Fruit fly (Drosophila melanogaster): Measurements from ENCODE around the gene CG42709.

Gene CG42709

DNA sequence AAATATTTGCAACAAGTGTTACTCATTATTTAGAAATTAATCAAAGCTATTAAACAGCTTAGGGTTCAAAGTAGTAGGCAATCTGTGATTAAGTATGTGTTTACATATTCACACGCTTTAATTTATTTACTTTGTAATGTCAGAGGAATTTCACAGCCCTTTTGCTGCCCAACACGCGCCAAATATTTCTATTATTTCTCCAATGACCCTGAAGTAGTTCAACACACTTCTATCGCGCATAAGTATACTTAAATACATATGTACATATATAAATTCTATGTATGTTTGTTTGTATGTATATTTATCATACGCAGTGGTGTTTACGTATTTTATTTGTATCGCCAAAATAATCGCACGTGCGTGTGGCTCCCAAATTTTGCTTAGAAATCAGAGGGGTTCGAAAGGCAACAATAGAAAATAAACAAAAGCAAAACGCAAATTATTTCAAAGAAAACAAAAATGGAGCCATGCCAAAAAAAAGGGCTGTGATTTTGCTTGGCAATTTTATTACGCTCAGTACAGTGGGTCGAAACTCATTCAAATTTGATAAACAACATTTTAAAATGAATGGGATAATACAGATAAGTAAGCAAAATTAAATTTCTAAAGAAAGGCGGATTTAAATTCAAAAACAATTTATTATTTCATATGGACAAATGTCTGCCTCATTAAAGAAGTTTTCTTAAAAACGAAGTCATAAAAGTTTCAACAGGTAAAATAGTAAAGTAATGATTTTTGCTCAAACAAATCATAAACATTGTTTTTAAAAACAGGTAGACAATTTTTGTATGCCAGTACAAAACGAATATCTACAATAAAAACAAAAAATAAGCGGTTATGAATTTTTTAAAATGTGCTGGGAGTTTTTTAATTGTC, 13.4 kb downstream of the CG42709 start (continued):
- no peak for TF ChIP-seq fd64A (GFP tag; optimal IDR thresholded peaks at IDR 0.05)
- no peak for TF ChIP-seq Mrtf (GFP tag; IDR thresholded peaks at IDR 0.05)
- peak; percentile 37 for TF ChIP-seq luna (GFP tag; optimal IDR thresholded peaks at IDR 0.05)
- peak in 1 of 2 experiments; percentile 72 for TF ChIP-seq Hr51 (GFP tag; optimal IDR thresholded peaks at IDR 0.05)
- no peak for TF ChIP-seq CG12942 (GFP tag; optimal IDR thresholded peaks at IDR 0.05)
- no peak for TF ChIP-seq vvl (GFP tag; IDR thresholded peaks at IDR 0.05)
- TF ChIP-seq otp (GFP tag; IDR thresholded peaks at IDR 0.05) = no peak
- TF ChIP-seq tll (GFP tag; optimal IDR thresholded peaks at IDR 0.05) = no peak
- TF ChIP-seq CG15011 (GFP tag; optimal IDR thresholded peaks at IDR 0.05) = peak; percentile 14
- TF ChIP-seq Gsc (GFP tag; IDR thresholded peaks at IDR 0.05) = no peak
- no peak for TF ChIP-seq onecut (GFP tag; IDR thresholded peaks at IDR 0.05)
- no peak for TF ChIP-seq nau (GFP tag; optimal IDR thresholded peaks at IDR 0.05)
- TF ChIP-seq chm (GFP tag; IDR thresholded peaks at IDR 0.05) = no peak
- TF ChIP-seq bab2 (GFP tag; optimal IDR thresholded peaks at IDR 0.05) = peak; percentile 45
- TF ChIP-seq CG34224 (GFP tag; IDR thresholded peaks at IDR 0.05; ENCODE audit: partially characterized antibody) = no peak
- no peak for TF ChIP-seq zen2 (GFP tag; IDR thresholded peaks at IDR 0.05; ENCODE audit: partially characterized antibody)
- no peak for TF ChIP-seq CG31365 (tag; optimal IDR thresholded peaks at IDR 0.05)
- peak; percentile 25 for TF ChIP-seq Six4 (GFP tag; optimal IDR thresholded peaks at IDR 0.05)
- peak; percentile 24 for TF ChIP-seq Sox100B (GFP tag; optimal IDR thresholded peaks at IDR 0.05)
- TF ChIP-seq Hmx (GFP tag; optimal IDR thresholded peaks at IDR 0.05) = no peak
- TF ChIP-seq H15 (GFP tag; IDR thresholded peaks at IDR 0.05) = no peak
- TF ChIP-seq CG32767 (GFP tag; IDR thresholded peaks at IDR 0.05) = no peak
- TF ChIP-seq CG1529 (GFP tag; optimal IDR thresholded peaks at IDR 0.05) = no peak
- TF ChIP-seq Jarid2 (GFP tag; optimal IDR thresholded peaks at IDR 0.05) = no peak
- no peak for TF ChIP-seq CG18011 (GFP tag; optimal IDR thresholded peaks at IDR 0.05)
- TF ChIP-seq Nf-YC (tag; optimal IDR thresholded peaks at IDR 0.05) = peak; percentile 33
- peak; percentile 32 for TF ChIP-seq CG16863 (GFP tag; optimal IDR thresholded peaks at IDR 0.05)
- TF ChIP-seq CG15696 (tag; optimal IDR thresholded peaks at IDR 0.05) = no peak
- no peak for TF ChIP-seq Drgx (GFP tag; IDR thresholded peaks at IDR 0.05)
- TF ChIP-seq grau (tag; optimal IDR thresholded peaks at IDR 0.05) = peak; percentile 69
- no peak for TF ChIP-seq repo (GFP tag; optimal IDR thresholded peaks at IDR 0.05)
- TF ChIP-seq CG4424 (GFP tag; optimal IDR thresholded peaks at IDR 0.05) = peak; percentile 48
- TF ChIP-seq Hr39 (optimal IDR thresholded peaks at IDR 0.05) = no peak
- peak; percentile 56 for TF ChIP-seq al (GFP tag; IDR thresholded peaks at IDR 0.05)
- no peak for TF ChIP-seq hbn (GFP tag; IDR thresholded peaks at IDR 0.05; ENCODE audit: partially characterized antibody)
- TF ChIP-seq Neu2 (GFP tag; optimal IDR thresholded peaks at IDR 0.05; ENCODE audit: borderline replicate concordance) = no peak
- no peak for TF ChIP-seq sim (GFP tag; IDR thresholded peaks at IDR 0.05)
- no peak for TF ChIP-seq emc (GFP tag; optimal IDR thresholded peaks at IDR 0.05)
- no peak for TF ChIP-seq HLH3B (GFP tag; IDR thresholded peaks at IDR 0.05)
- no peak for TF ChIP-seq CG13287 (GFP tag; IDR thresholded peaks at IDR 0.05; ENCODE audit: partially characterized antibody)
- TF ChIP-seq sug (tag; optimal IDR thresholded peaks at IDR 0.05) = peak; percentile 12
- TF ChIP-seq gsb (GFP tag; IDR thresholded peaks at IDR 0.05) = no peak
- TF ChIP-seq CG15601 (tag; optimal IDR thresholded peaks at IDR 0.05) = no peak
- TF ChIP-seq gt (GFP tag; IDR thresholded peaks at IDR 0.05) = no peak
- peak; percentile 6; the same call in 1 of the 2 replicates for TF ChIP-seq sob (GFP tag; IDR thresholded peaks at IDR 0.05)
- TF ChIP-seq salm (tag; optimal IDR thresholded peaks at IDR 0.05) = no peak
- TF ChIP-seq CG32772 (GFP tag; IDR thresholded peaks at IDR 0.05) = no peak
- TF ChIP-seq HLHmδ (GFP tag; optimal IDR thresholded peaks at IDR 0.05) = no peak
- peak; percentile 52 for TF ChIP-seq CG7928 (GFP tag; optimal IDR thresholded peaks at IDR 0.05)
- TF ChIP-seq disco-r (GFP tag; optimal IDR thresholded peaks at IDR 0.05) = no peak
